Worm (Caenorhabditis elegans): ENCODE data around the gene hot-8.

- no peak for TF ChIP-seq scrt-1 (GFP tag; IDR thresholded peaks at IDR 0.05)
- no peak for TF ChIP-seq ceh-13 (GFP tag; optimal IDR thresholded peaks at IDR 0.05)
- TF ChIP-seq ama-1 (optimal IDR thresholded peaks at IDR 0.05), result no peak
- TF ChIP-seq hmg-4 (GFP tag; optimal IDR thresholded peaks at IDR 0.05), result no peak
- TF ChIP-seq ets-7 (tag; optimal IDR thresholded peaks at IDR 0.05), result no peak
- no peak for TF ChIP-seq sea-1 (GFP tag; conservative IDR thresholded peaks at IDR 0.05)
- TF ChIP-seq flt-1 (GFP tag; IDR thresholded peaks at IDR 0.05), result no peak
- no peak for TF ChIP-seq tbx-37 (GFP tag; conservative IDR thresholded peaks at IDR 0.05)
- TF ChIP-seq hnd-1 (tag; optimal IDR thresholded peaks at IDR 0.05), result no peak
- TF ChIP-seq B0310.2 (tag; optimal IDR thresholded peaks at IDR 0.05), result no peak
- TF ChIP-seq aly-1 (tag; optimal IDR thresholded peaks at IDR 0.05), result no peak
Observed at ce11 chrX:1202638-1203037, 22.6 kb downstream of the hot-8 start.
